Fruit fly (Drosophila melanogaster): ENCODE data around the gene sba.
A peak's percentile ranks its signal among the peaks of the same experiment; 100 is the strongest.

Gene sba

dm6 chr3R:23915042-23915428, 7.7 kb downstream of the sba start (continued):
- no peak for TF ChIP-seq CG11560 (tag; IDR thresholded peaks at IDR 0.05)
- no peak for TF ChIP-seq fd64A (GFP tag; optimal IDR thresholded peaks at IDR 0.05)
- TF ChIP-seq nerfin-2 (GFP tag; IDR thresholded peaks at IDR 0.05; ENCODE audit: partially characterized antibody), result no peak
- TF ChIP-seq lola (GFP tag; optimal IDR thresholded peaks at IDR 0.05), result no peak
- TF ChIP-seq amos (GFP tag; IDR thresholded peaks at IDR 0.05; ENCODE audit: partially characterized antibody), result no peak
- no peak for TF ChIP-seq gsb (GFP tag; IDR thresholded peaks at IDR 0.05)
- TF ChIP-seq CG14667 (GFP tag; IDR thresholded peaks at IDR 0.05), result 0 out of 2 replicates have a peak, but pooled peaks have one; percentile 15
- TF ChIP-seq esg (GFP tag; conservative IDR thresholded peaks at IDR 0.05), result peak; percentile 39; the same call in 1 of the 2 replicates
- no peak for TF ChIP-seq CG12299 (tag; optimal IDR thresholded peaks at IDR 0.05)
- peak; percentile 10; the same call in 1 of the 2 replicates for TF ChIP-seq ssp (GFP tag; IDR thresholded peaks at IDR 0.05)
- TF ChIP-seq CG1233 (GFP tag; optimal IDR thresholded peaks at IDR 0.05), result no peak
- peak; percentile 57 for TF ChIP-seq Rfx (GFP tag; IDR thresholded peaks at IDR 0.05)
- peak; percentile 60; the same call in 1 of the 3 replicates for TF ChIP-seq so (GFP tag; IDR thresholded peaks at IDR 0.05)
- peak; percentile 53 for TF ChIP-seq CG2678 (tag; optimal IDR thresholded peaks at IDR 0.05)
- TF ChIP-seq schlank (tag; optimal IDR thresholded peaks at IDR 0.05), result no peak
- no peak for TF ChIP-seq br (optimal IDR thresholded peaks at IDR 0.05)
- TF ChIP-seq CG1832 (GFP tag; optimal IDR thresholded peaks at IDR 0.05), result no peak
- peak; percentile 48 for TF ChIP-seq CG30403 (GFP tag; optimal IDR thresholded peaks at IDR 0.05)
- TF ChIP-seq CG7556 (GFP tag; optimal IDR thresholded peaks at IDR 0.05), result peak; percentile 41
- peak; percentile 91 for TF ChIP-seq corto (GFP tag; optimal IDR thresholded peaks at IDR 0.05)
- TF ChIP-seq HLH3B (GFP tag; IDR thresholded peaks at IDR 0.05), result peak; percentile 37; the same call in 1 of the 2 replicates
- no peak for TF ChIP-seq CG4854 (GFP tag; optimal IDR thresholded peaks at IDR 0.05)
- TF ChIP-seq az2 (GFP tag; optimal IDR thresholded peaks at IDR 0.05), result peak; percentile 9
- peak; percentile 34; the same call in 1 of the 2 replicates for TF ChIP-seq crol (GFP tag; IDR thresholded peaks at IDR 0.05)
- peak; percentile 56; the same call in 2 of the 3 replicates for TF ChIP-seq Dbx (GFP tag; IDR thresholded peaks at IDR 0.05)
- TF ChIP-seq Pdp1 (GFP tag; optimal IDR thresholded peaks at IDR 0.05), result peak; percentile 13 to 21
- TF ChIP-seq crp (GFP tag; optimal IDR thresholded peaks at IDR 0.05), result no peak
- no peak for TF ChIP-seq prd (optimal IDR thresholded peaks at IDR 0.05)
- TF ChIP-seq prd (GFP tag; IDR thresholded peaks at IDR 0.05), result peak; percentile 55; the same call in 2 of the 3 replicates
- peak; percentile 57 for TF ChIP-seq CG9932 (GFP tag; IDR thresholded peaks at IDR 0.05)
- TF ChIP-seq ab (GFP tag; optimal IDR thresholded peaks at IDR 0.05), result no peak
- TF ChIP-seq CG10654 (GFP tag; optimal IDR thresholded peaks at IDR 0.05), result no peak
- no peak for TF ChIP-seq Stat92E (GFP tag; optimal IDR thresholded peaks at IDR 0.05)
- no peak for TF ChIP-seq ftz-f1 (GFP tag; optimal IDR thresholded peaks at IDR 0.05)
- TF ChIP-seq CG31365 (tag; optimal IDR thresholded peaks at IDR 0.05), result no peak
- no peak for TF ChIP-seq CG18619 (GFP tag; optimal IDR thresholded peaks at IDR 0.05)
- peak; percentile 12 for TF ChIP-seq Ssrp (tag; optimal IDR thresholded peaks at IDR 0.05)
- TF ChIP-seq CG11456 (GFP tag; IDR thresholded peaks at IDR 0.05), result 0 out of 3 replicates have a peak, but pooled peaks have one; percentile 33
- TF ChIP-seq CG5953 (GFP tag; IDR thresholded peaks at IDR 0.05), result no peak
- TF ChIP-seq CG1603 (tag; optimal IDR thresholded peaks at IDR 0.05), result peak; percentile 58
- 0 out of 2 replicates have a peak, but pooled peaks have one; percentile 36 for TF ChIP-seq CG10366 (GFP tag; IDR thresholded peaks at IDR 0.05)
- TF ChIP-seq croc (GFP tag; conservative IDR thresholded peaks at IDR 0.05), result no peak
- TF ChIP-seq CG2129 (GFP tag; IDR thresholded peaks at IDR 0.05; ENCODE audit: partially characterized antibody), result no peak
- peak; percentile 60; the same call in 1 of the 2 replicates for TF ChIP-seq sob (GFP tag; IDR thresholded peaks at IDR 0.05)
- peak; percentile 71 for TF ChIP-seq CG14014 (GFP tag; IDR thresholded peaks at IDR 0.05)
- no peak for TF ChIP-seq CG14965 (GFP tag; optimal IDR thresholded peaks at IDR 0.05; ENCODE audit: borderline replicate concordance)
- TF ChIP-seq nau (GFP tag; optimal IDR thresholded peaks at IDR 0.05), result no peak
- peak; percentile 50 for TF ChIP-seq lab (GFP tag; optimal IDR thresholded peaks at IDR 0.05)
- TF ChIP-seq Trl (optimal IDR thresholded peaks at IDR 0.05), result no peak
- peak; percentile 7 for TF ChIP-seq Trl (GFP tag; optimal IDR thresholded peaks at IDR 0.05)
- TF ChIP-seq CG7271 (tag; optimal IDR thresholded peaks at IDR 0.05), result no peak

All from whole organism, embryonic.